Worm (Caenorhabditis elegans): ENCODE data around the gene unc-3.
A peak's percentile ranks its signal among the peaks of the same experiment; 100 is the strongest.

The unc-3 gene

DNA sequence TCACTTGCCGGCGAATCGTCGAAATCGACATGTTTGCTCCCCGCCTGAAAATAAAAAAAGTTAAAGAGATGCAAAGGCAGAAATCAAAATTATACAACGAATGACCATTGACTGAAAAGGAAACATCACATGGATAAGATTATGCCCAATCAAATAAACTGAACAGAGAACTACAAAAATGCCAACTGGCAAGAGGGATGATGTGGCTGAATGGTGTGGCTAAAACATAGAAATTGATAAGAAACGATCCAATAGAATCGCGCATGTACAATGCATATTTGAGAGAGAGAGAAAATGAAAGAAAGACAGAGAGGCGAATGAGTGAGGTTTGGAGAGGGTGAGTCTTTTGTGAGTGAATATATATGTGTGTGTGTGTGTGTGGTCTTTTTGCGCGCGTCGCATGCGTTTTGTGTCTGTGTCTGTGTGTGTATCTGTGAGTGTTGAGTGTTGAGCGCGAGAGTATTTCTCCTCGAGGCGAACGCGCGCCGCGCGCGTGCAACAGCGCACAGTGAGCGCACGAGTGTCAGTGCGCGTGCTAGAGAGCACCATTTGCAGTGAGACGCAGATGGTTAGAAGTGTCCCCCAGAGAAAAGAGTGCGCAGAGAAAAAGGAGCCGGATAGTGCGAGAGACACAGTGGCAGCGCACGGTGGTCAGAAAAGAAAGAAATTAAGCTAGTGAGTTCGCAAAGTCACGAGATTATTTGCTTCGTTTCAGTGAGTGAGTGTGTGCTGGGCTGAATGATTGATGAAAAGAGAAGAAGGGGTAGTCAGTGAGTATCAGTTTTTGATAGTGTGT, 45.3 kb downstream of the unc-3 start, which contains the start of gene epn-1 (continued):
- TF ChIP-seq nhr-77 (tag; optimal IDR thresholded peaks at IDR 0.05) (peak; percentile 82), F26F4.8 (GFP tag; conservative IDR thresholded peaks at IDR 0.05) (no peak), ZK546.5 (tag; optimal IDR thresholded peaks at IDR 0.05) (peak in 1 of 2 experiments; percentile 49), saeg-2 (GFP tag; IDR thresholded peaks at IDR 0.05) (peak; percentile 95), pha-4 (GFP tag; IDR thresholded peaks at IDR 0.05) (peak; percentile 96), pha-4 (tag; optimal IDR thresholded peaks at IDR 0.05) (no peak), mdl-1 (tag; optimal IDR thresholded peaks at IDR 0.05) (peak; percentile 100), jun-1 (tag; optimal IDR thresholded peaks at IDR 0.05) (peak; percentile 93), ztf-7 (tag; optimal IDR thresholded peaks at IDR 0.05) (peak; percentile 59), hmg-1.1 (GFP tag; IDR thresholded peaks at IDR 0.05) (peak; percentile 99), nhr-41 (GFP tag; IDR thresholded peaks at IDR 0.05) (peak; percentile 68; the same call in 1 of the 2 replicates), Y48G9A.11 (GFP tag; IDR thresholded peaks at IDR 0.05) (no peak), T20F7.1 (GFP tag; optimal IDR thresholded peaks at IDR 0.05) (peak; percentile 88), lin-29 (GFP tag; IDR thresholded peaks at IDR 0.05) (peak; percentile 76), lin-1 (GFP tag; IDR thresholded peaks at IDR 0.05) (peak; percentile 96), Y105C5A.15 (GFP tag; IDR thresholded peaks at IDR 0.05) (0 out of 2 replicates have a peak, but pooled peaks have one; percentile 35), unc-39 (tag; optimal IDR thresholded peaks at IDR 0.05) (peak; percentile 71), ceh-28 (tag; optimal IDR thresholded peaks at IDR 0.05) (peak; percentile 39), ZK337.2 (GFP tag; IDR thresholded peaks at IDR 0.05) (peak; percentile 50; the same call in 1 of the 2 replicates), nhr-28 (tag; optimal IDR thresholded peaks at IDR 0.05) (peak; percentile 97), unc-62 (GFP tag; optimal IDR thresholded peaks at IDR 0.05 in 1 of 2) (peak in 1 of 2 experiments; percentile 100), unc-62 (tag; optimal IDR thresholded peaks at IDR 0.05) (peak; percentile 21), duxl-1 (tag; optimal IDR thresholded peaks at IDR 0.05; ENCODE audit: poor library complexity) (peak; percentile 71), Y5F2A.4 (GFP tag; optimal IDR thresholded peaks at IDR 0.05) (peak; percentile 31), egl-27 (tag; optimal IDR thresholded peaks at IDR 0.05) (no peak), lsy-2 (tag; optimal IDR thresholded peaks at IDR 0.05) (peak; percentile 89 to 90), ceh-44 (GFP tag; IDR thresholded peaks at IDR 0.05) (no peak), lin-13 (GFP tag; optimal IDR thresholded peaks at IDR 0.05) (peak; percentile 89), ctbp-1 (GFP tag; IDR thresholded peaks at IDR 0.05) (peak; percentile 96), mep-1 (tag; optimal IDR thresholded peaks at IDR 0.05) (peak; percentile 98), dmd-6 (GFP tag; IDR thresholded peaks at IDR 0.05) (peak; percentile 99), lim-7 (GFP tag; IDR thresholded peaks at IDR 0.05) (peak; percentile 65), zip-11 (GFP tag; IDR thresholded peaks at IDR 0.05) (no peak), spr-1 (tag; optimal IDR thresholded peaks at IDR 0.05) (peak; percentile 94), tag-97 (GFP tag; IDR thresholded peaks at IDR 0.05) (no peak), ztf-11 (tag; optimal IDR thresholded peaks at IDR 0.05) (no peak), lin-39 (tag; optimal IDR thresholded peaks at IDR 0.05) (peak; percentile 36), ceh-20 (GFP tag; IDR thresholded peaks at IDR 0.05) (peak; percentile 98), nhr-237 (tag; optimal IDR thresholded peaks at IDR 0.05) (peak; percentile 51), php-3 (GFP tag; IDR thresholded peaks at IDR 0.05) (peak; percentile 92), attf-4 (tag; optimal IDR thresholded peaks at IDR 0.05) (no peak), rbr-2 (tag; optimal IDR thresholded peaks at IDR 0.05) (peak; percentile 97), F44E2.7 (GFP tag; IDR thresholded peaks at IDR 0.05) (no peak), mxl-3 (GFP tag; optimal IDR thresholded peaks at IDR 0.05) (peak; percentile 99), set-16 (GFP tag; IDR thresholded peaks at IDR 0.05) (peak; percentile 99), ama-1 (optimal IDR thresholded peaks at IDR 0.05) (peak; percentile 18), lir-3 (tag; optimal IDR thresholded peaks at IDR 0.05) (peak; percentile 84), Y75B8A.6 (GFP tag; IDR thresholded peaks at IDR 0.05) (0 out of 2 replicates have a peak, but pooled peaks have one; percentile 3), nhr-25 (tag; optimal IDR thresholded peaks at IDR 0.05; ENCODE audit: borderline replicate concordance, insufficient read depth) (peak; percentile 85), mdt-29 (GFP tag; IDR thresholded peaks at IDR 0.05) (peak; percentile 90)

Data from whole organism, L4 larva.